Fruit fly (Drosophila melanogaster): ENCODE data around the gene pn.

dm6 chrX:2145690-2146470 lies 35.1 kb upstream of the pn start:
- TF ChIP-seq bbx (GFP tag; IDR thresholded peaks at IDR 0.05; ENCODE audit: partially characterized antibody) (peak; percentile 62), ara (GFP tag; IDR thresholded peaks at IDR 0.05) (no peak; the same call in 1 of the 2 replicates)
